Worm (Caenorhabditis elegans) whole organism, L3 larva: ENCODE measurements around the gene spon-1.
A peak's percentile ranks its signal among the peaks of the same experiment; 100 is the strongest.

Source experiments
- ZK546.5 ChIP-seq: sonication (generic microtip); optimal IDR thresholded peaks from 2 replicates; lab custom pipeline; 2017; ENCODE audit warnings: missing biosample characterization, missing genetic modification characterization
- aly-2 ChIP-seq: fragments of 150-350 bp; optimal IDR thresholded peaks from 2 replicates; lab custom pipeline; 2014; ENCODE audit warnings: missing biosample characterization, missing genetic modification characterization
- ama-1 ChIP-seq: fragments of 150-350 bp; optimal IDR thresholded peaks from 2 replicates; lab custom pipeline; 2018
- elt-1 ChIP-seq: fragments of 150-350 bp; optimal IDR thresholded peaks from 2 replicates; lab custom pipeline; 2014; ENCODE audit warnings: missing biosample characterization, missing genetic modification characterization
- elt-2 ChIP-seq: sonication (generic microtip); optimal IDR thresholded peaks from 2 replicates; lab custom pipeline; 2016; ENCODE audit warnings: missing genetic modification reagents, mild to moderate bottlenecking, missing genetic modification characterization, missing compliant biosample characterization
- elt-3 ChIP-seq, 3 experiments: fragments of 150-350 bp in 1 of 3; sonication (generic microtip) in 2 of 3; optimal IDR thresholded peaks; 2 replicates in 2 of 3; 4 replicates in 1 of 3; lab custom pipeline; 2014 to 2017; ENCODE audit warnings: missing biosample characterization in 3 of 3, missing genetic modification characterization in 3 of 3
- nfya-1 ChIP-seq: sonication (generic microtip); optimal IDR thresholded peaks from 2 replicates; lab custom pipeline; 2017; ENCODE audit warnings: missing genetic modification characterization, mild to moderate bottlenecking, missing compliant biosample characterization, antibody characterized with exemption, moderate library complexity; ENCODE audit not compliant: insufficient read depth
- nhr-11 ChIP-seq: fragments of 150-350 bp; optimal IDR thresholded peaks from 2 replicates; lab custom pipeline; 2014; ENCODE audit warnings: missing biosample characterization, missing genetic modification characterization
- nhr-12 ChIP-seq: fragments of 150-350 bp; optimal IDR thresholded peaks from 2 replicates; lab custom pipeline; 2014; ENCODE audit warnings: missing biosample characterization, missing genetic modification characterization
- unc-39 ChIP-seq: sonication (generic microtip); optimal IDR thresholded peaks from 4 replicates; lab custom pipeline; 2017; ENCODE audit warnings: missing biosample characterization, missing genetic modification characterization
- unc-62 ChIP-seq: fragments of 150-350 bp; sonication (generic microtip); optimal IDR thresholded peaks from 4 replicates; lab custom pipeline; 2014; ENCODE audit warnings: missing biosample characterization, missing genetic modification reagents, missing genetic modification characterization

DNA sequence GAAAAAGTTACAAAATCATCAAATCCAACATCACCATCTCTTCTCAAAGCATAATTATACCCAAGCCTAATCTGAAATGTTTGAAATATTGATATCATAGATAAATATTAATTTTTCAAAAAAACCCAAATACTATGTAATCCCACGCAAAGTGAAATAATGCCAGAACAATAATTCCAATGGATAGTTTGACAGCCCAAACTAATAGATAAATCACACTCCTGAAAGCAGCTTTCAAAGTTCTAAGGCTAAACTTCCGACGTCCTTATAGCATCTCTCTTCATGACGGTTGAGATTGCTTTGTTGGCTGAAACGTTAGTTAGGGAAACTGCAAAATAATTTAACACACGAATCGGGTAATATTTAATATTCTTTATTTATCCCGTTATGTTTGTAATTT, 17.1 kb upstream of the spon-1 start:
- no peak for TF ChIP-seq elt-3 (tag; optimal IDR thresholded peaks at IDR 0.05; lab: Kevin White, UChicago)
- no peak for TF ChIP-seq elt-1
- no peak for TF ChIP-seq unc-62 (GFP tag; lab: Kevin White, UChicago)
- no peak for TF ChIP-seq nhr-12 (tag; lab: Kevin White, UChicago)
- TF ChIP-seq elt-2 (tag; lab: Kevin White, UChicago) = no peak
- no peak for TF ChIP-seq nhr-11
- no peak for TF ChIP-seq ZK546.5 (tag; lab: Kevin White, UChicago)
- TF ChIP-seq unc-39 (tag; lab: Kevin White, UChicago) = no peak
- peak; percentile 30 for TF ChIP-seq ama-1 (lab: Kevin White, UChicago)
- TF ChIP-seq aly-2 (tag; lab: Kevin White, UChicago) = no peak
- TF ChIP-seq nfya-1 = no peak
